Fruit fly (Drosophila melanogaster): ENCODE measurements around the gene CG43155.

dm6 chrX:11468304-11468703 lies 8.7 kb downstream of the CG43155 start:
- TF ChIP-seq CG7745 (tag; optimal IDR thresholded peaks at IDR 0.05) (no peak), Scr (GFP tag; IDR thresholded peaks at IDR 0.05; ENCODE audit: partially characterized antibody) (peak; percentile 49), dmrt11E (tag; optimal IDR thresholded peaks at IDR 0.05) (no peak), otp (GFP tag; IDR thresholded peaks at IDR 0.05) (0 out of 3 replicates have a peak, but pooled peaks have one; percentile 24), ken (GFP tag; IDR thresholded peaks at IDR 0.05) (no peak), CG7963 (GFP tag; IDR thresholded peaks at IDR 0.05; ENCODE audit: partially characterized antibody) (no peak), maf-S (GFP tag; optimal IDR thresholded peaks at IDR 0.05) (no peak), tx (GFP tag; optimal IDR thresholded peaks at IDR 0.05) (no peak), CG7372 (GFP tag; IDR thresholded peaks at IDR 0.05) (no peak; the same call in 1 of the 2 replicates), Gug (GFP tag; IDR thresholded peaks at IDR 0.05) (no peak; the same call in 3 of the 4 replicates), CG5180 (GFP tag; optimal IDR thresholded peaks at IDR 0.05) (no peak), zen2 (GFP tag; IDR thresholded peaks at IDR 0.05; ENCODE audit: partially characterized antibody) (no peak; the same call in 2 of the 3 replicates)
